Fruit fly (Drosophila melanogaster): ENCODE results near the gene Elo68alpha.

DNA sequence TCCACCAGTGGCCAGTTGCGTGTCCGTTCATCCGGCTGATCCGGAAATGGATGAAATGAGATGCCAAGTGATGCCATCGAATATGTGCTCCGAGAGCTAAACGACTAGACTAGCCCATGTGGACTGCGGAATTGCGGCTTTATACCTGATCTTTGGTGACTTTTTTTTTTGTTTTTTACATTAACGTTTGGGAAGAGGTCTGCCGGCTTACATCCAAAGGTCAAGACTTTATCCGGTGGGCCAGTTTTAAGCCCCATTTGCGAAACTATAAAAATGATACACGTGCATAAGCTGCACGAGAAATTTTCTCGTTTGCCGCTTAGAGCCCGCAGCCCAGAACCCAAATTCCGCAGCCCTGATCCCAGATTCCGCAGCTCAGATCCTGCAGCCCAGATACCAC is at the start of gene Elo68alpha:
- no peak for TF ChIP-seq Sin3A (optimal IDR thresholded peaks at IDR 0.05)
- TF ChIP-seq Myc (optimal IDR thresholded peaks at IDR 0.05) = no peak
- TF ChIP-seq psq (optimal IDR thresholded peaks at IDR 0.05) = no peak
- no peak for TF ChIP-seq ttk (optimal IDR thresholded peaks at IDR 0.05)

All from Kc167 (cell line).